Fruit fly (Drosophila melanogaster) whole organism, embryonic: ENCODE measurements around the gene mag.

Experiments used
- CG10147 ChIP-seq: fragments of 200-800 bp; sonication (Bioruptor generic); optimal IDR thresholded peaks from 2 replicates; lab custom pipeline; 2019; ENCODE audit warnings: missing biosample characterization, mild to moderate bottlenecking, missing genetic modification characterization, moderate library complexity
- CG10979 ChIP-seq: fragments of 200-800 bp; sonication (Bioruptor generic); optimal IDR thresholded peaks from 2 replicates; lab custom pipeline; 2018; ENCODE audit warnings: missing biosample characterization, mild to moderate bottlenecking, missing genetic modification characterization, moderate library complexity
- CG11085 ChIP-seq: fragments of 200-800 bp; sonication (Bioruptor generic); IDR thresholded peaks from 2 replicates; pipeline ENCODE4 v1.3.6; 2022; ENCODE audit warnings: missing biosample characterization, missing genetic modification characterization
- CG11504 ChIP-seq: fragments of 200-800 bp; sonication (Bioruptor generic); optimal IDR thresholded peaks from 3 replicates; lab custom pipeline; 2019; ENCODE audit warnings: missing biosample characterization, mild to moderate bottlenecking, missing genetic modification characterization, moderate library complexity
- CG11696 ChIP-seq: fragments of 200-800 bp; sonication (Bioruptor generic); IDR thresholded peaks from 2 replicates; pipeline ENCODE4 v1.3.6; 2022; ENCODE audit warnings: missing biosample characterization, missing genetic modification characterization
- CG13424 ChIP-seq: fragments of 200-800 bp; sonication (Bioruptor generic); optimal IDR thresholded peaks from 2 replicates; lab custom pipeline; 2019; ENCODE audit warnings: missing biosample characterization, mild to moderate bottlenecking, missing genetic modification characterization, moderate library complexity
- CG13775 ChIP-seq: fragments of 200-800 bp; sonication (Bioruptor generic); optimal IDR thresholded peaks from 3 replicates; lab custom pipeline; 2017; ENCODE audit warnings: missing biosample characterization, mild to moderate bottlenecking, missing genetic modification characterization
- CG14710 ChIP-seq: fragments of 200-800 bp; sonication (Bioruptor generic); optimal IDR thresholded peaks from 3 replicates; lab custom pipeline; 2019; ENCODE audit warnings: missing biosample characterization, mild to moderate bottlenecking, missing genetic modification characterization, moderate library complexity
- CG15073 ChIP-seq: fragments of 200-800 bp; sonication (Bioruptor generic); optimal IDR thresholded peaks from 2 replicates; lab custom pipeline; 2016; ENCODE audit warnings: missing biosample characterization, missing genetic modification characterization
- CG18262 ChIP-seq: fragments of 200-800 bp; optimal IDR thresholded peaks from 3 replicates; lab custom pipeline; 2019; ENCODE audit warnings: missing biosample characterization, mild to moderate bottlenecking, missing genetic modification characterization, moderate library complexity
- CG2120 ChIP-seq: fragments of 200-800 bp; sonication (Bioruptor generic); optimal IDR thresholded peaks from 3 replicates; lab custom pipeline; 2016; ENCODE audit warnings: missing biosample characterization, missing genetic modification characterization
- CG2678 ChIP-seq: fragments of 200-800 bp; sonication (Bioruptor generic); optimal IDR thresholded peaks from 3 replicates; lab custom pipeline; 2019; ENCODE audit warnings: missing biosample characterization, mild to moderate bottlenecking, missing genetic modification characterization, moderate library complexity
- CG4328 ChIP-seq: fragments of 200-800 bp; sonication (Bioruptor generic); optimal IDR thresholded peaks from 3 replicates; lab custom pipeline; 2017; ENCODE audit warnings: missing biosample characterization, missing genetic modification reagents, missing genetic modification characterization
- CG8924 ChIP-seq: fragments of 200-800 bp; optimal IDR thresholded peaks from 3 replicates; lab custom pipeline; 2019; ENCODE audit warnings: missing biosample characterization, mild to moderate bottlenecking, missing genetic modification characterization, moderate library complexity
- Camta ChIP-seq: fragments of 200-800 bp; sonication (Bioruptor generic); optimal IDR thresholded peaks from 2 replicates; lab custom pipeline; 2016; ENCODE audit warnings: missing biosample characterization, missing genetic modification characterization
- D19A ChIP-seq: fragments of 200-800 bp; optimal IDR thresholded peaks from 3 replicates; lab custom pipeline; 2019; ENCODE audit warnings: missing biosample characterization, mild to moderate bottlenecking, missing genetic modification characterization, moderate library complexity
- Dek ChIP-seq: fragments of 200-800 bp; sonication (Bioruptor generic); optimal IDR thresholded peaks from 3 replicates; lab custom pipeline; 2019; ENCODE audit warnings: missing biosample characterization, mild to moderate bottlenecking, missing genetic modification characterization, moderate library complexity
- Doc3 ChIP-seq: fragments of 200-800 bp; sonication (Bioruptor generic); IDR thresholded peaks from 3 replicates; pipeline ENCODE4 v1.3.6; 2022; ENCODE audit warnings: missing biosample characterization, missing genetic modification characterization; ENCODE audit not compliant: partially characterized antibody
- E2f1 ChIP-seq: fragments of 200-800 bp; sonication (Bioruptor generic); IDR thresholded peaks from 2 replicates; pipeline ENCODE4 v1.3.6; 2022; ENCODE audit warnings: missing biosample characterization, missing genetic modification characterization
- Elba2 ChIP-seq: fragments of 200-800 bp; sonication (Bioruptor generic); optimal IDR thresholded peaks from 3 replicates; lab custom pipeline; 2016; ENCODE audit warnings: missing biosample characterization, missing genetic modification characterization
- Fer1 ChIP-seq: fragments of 200-800 bp; sonication (Bioruptor generic); optimal IDR thresholded peaks from 2 replicates; lab custom pipeline; 2017; ENCODE audit warnings: missing biosample characterization, mild to moderate bottlenecking, missing genetic modification characterization
- MBD-R2 ChIP-seq: fragments of 200-800 bp; sonication (Bioruptor generic); IDR thresholded peaks from 2 replicates; pipeline ENCODE4 v1.3.6; 2022; ENCODE audit warnings: missing biosample characterization, missing genetic modification characterization
- Max ChIP-seq: fragments of 200-800 bp; sonication (Bioruptor generic); optimal IDR thresholded peaks from 2 replicates; lab custom pipeline; 2016; ENCODE audit warnings: missing biosample characterization, mild to moderate bottlenecking, missing genetic modification characterization
- Med ChIP-seq: fragments of 200-800 bp; sonication (Bioruptor generic); peaks from one replicate; lab custom pipeline; 2016; ENCODE audit warnings: missing biosample characterization, missing genetic modification characterization, mild to moderate bottlenecking, inconsistent platforms, moderate library complexity
- Meics ChIP-seq: fragments of 200-800 bp; sonication (Bioruptor generic); optimal IDR thresholded peaks from 2 replicates; lab custom pipeline; 2017; ENCODE audit warnings: missing biosample characterization, mild to moderate bottlenecking, missing genetic modification characterization
- Myb ChIP-seq: fragments of 200-800 bp; sonication (Bioruptor generic); optimal IDR thresholded peaks from 2 replicates; lab custom pipeline; 2016; ENCODE audit warnings: missing biosample characterization, missing genetic modification characterization
- Nf-YB ChIP-seq: fragments of 200-800 bp; sonication (Bioruptor generic); optimal IDR thresholded peaks from 3 replicates; lab custom pipeline; 2019; ENCODE audit warnings: missing biosample characterization, mild to moderate bottlenecking, missing genetic modification characterization, moderate library complexity
- Pdp1 ChIP-seq, 2 experiments: fragments of 200-800 bp; sonication (Bioruptor generic); optimal IDR thresholded peaks; 3 replicates each; lab custom pipeline; 2016; ENCODE audit warnings: missing biosample characterization in 2 of 2, missing genetic modification characterization in 2 of 2, mild to moderate bottlenecking in 1 of 2, moderate library complexity in 1 of 2
- Rfx ChIP-seq: fragments of 200-800 bp; sonication (Bioruptor generic); IDR thresholded peaks from 2 replicates; pipeline ENCODE4 v1.3.6; 2022; ENCODE audit warnings: missing biosample characterization, missing genetic modification characterization
- Sox100B ChIP-seq: fragments of 200-800 bp; sonication (Bioruptor generic); optimal IDR thresholded peaks from 3 replicates; lab custom pipeline; 2018; ENCODE audit warnings: missing biosample characterization, mild to moderate bottlenecking, missing genetic modification characterization
- Sox102F ChIP-seq: fragments of 200-800 bp; sonication (Bioruptor generic); optimal IDR thresholded peaks from 2 replicates; lab custom pipeline; 2018; ENCODE audit warnings: missing biosample characterization, mild to moderate bottlenecking, missing genetic modification characterization, moderate library complexity
- Xbp1 ChIP-seq: fragments of 200-800 bp; sonication (Bioruptor generic); optimal IDR thresholded peaks from 3 replicates; lab custom pipeline; 2016; ENCODE audit warnings: missing biosample characterization, mild to moderate bottlenecking, missing genetic modification characterization
- crc ChIP-seq: fragments of 200-800 bp; sonication (Bioruptor generic); optimal IDR thresholded peaks from 2 replicates; lab custom pipeline; 2016; ENCODE audit warnings: missing biosample characterization, missing genetic modification characterization
- croc ChIP-seq: fragments of 200-800 bp; sonication (Bioruptor generic); conservative IDR thresholded peaks from 3 replicates; pipeline ENCODE4 v1.3.6; 2022; ENCODE audit warnings: missing biosample characterization, missing genetic modification characterization
- ftz-f1 ChIP-seq: fragments of 200-800 bp; sonication (Bioruptor generic); optimal IDR thresholded peaks from 2 replicates; lab custom pipeline; 2016; ENCODE audit warnings: missing biosample characterization, missing genetic modification characterization
- gem ChIP-seq: fragments of 200-800 bp; sonication (Bioruptor generic); optimal IDR thresholded peaks from 2 replicates; lab custom pipeline; 2019; ENCODE audit warnings: missing biosample characterization, mild to moderate bottlenecking, missing genetic modification characterization, moderate library complexity
- grau ChIP-seq: fragments of 200-800 bp; optimal IDR thresholded peaks from 3 replicates; lab custom pipeline; 2019; ENCODE audit warnings: missing biosample characterization, mild to moderate bottlenecking, missing genetic modification characterization, moderate library complexity
- grn ChIP-seq: fragments of 200-800 bp; sonication (Bioruptor generic); optimal IDR thresholded peaks from 3 replicates; lab custom pipeline; 2017; ENCODE audit warnings: missing biosample characterization, missing genetic modification characterization
- inv ChIP-seq: fragments of 200-800 bp; sonication (Bioruptor generic); IDR thresholded peaks from 2 replicates; pipeline ENCODE4 v1.3.6; 2022; ENCODE audit warnings: missing biosample characterization, missing genetic modification characterization; ENCODE audit not compliant: partially characterized antibody
- lab ChIP-seq: fragments of 200-800 bp; sonication (Bioruptor generic); optimal IDR thresholded peaks from 3 replicates; lab custom pipeline; 2017; ENCODE audit warnings: missing biosample characterization, missing genetic modification characterization, mild to moderate bottlenecking, moderate library complexity, missing genetic modification reagents
- lmd ChIP-seq: fragments of 200-800 bp; sonication (Bioruptor generic); IDR thresholded peaks from 2 replicates; pipeline ENCODE4 v1.3.6; 2022; ENCODE audit warnings: missing biosample characterization, missing genetic modification characterization
- nmo ChIP-seq: fragments of 200-800 bp; sonication (Bioruptor generic); optimal IDR thresholded peaks from 2 replicates; lab custom pipeline; 2018; ENCODE audit warnings: missing biosample characterization, mild to moderate bottlenecking, missing genetic modification characterization, moderate library complexity
- onecut ChIP-seq: fragments of 200-800 bp; sonication (Bioruptor generic); IDR thresholded peaks from 2 replicates; pipeline ENCODE4 v1.3.6; 2022; ENCODE audit warnings: missing biosample characterization, missing genetic modification characterization
- ranshi ChIP-seq: fragments of 200-800 bp; sonication (Bioruptor generic); IDR thresholded peaks from 2 replicates; pipeline ENCODE4 v1.3.6; 2022; ENCODE audit warnings: missing biosample characterization, missing genetic modification characterization
- ro ChIP-seq: fragments of 200-800 bp; sonication (Bioruptor generic); IDR thresholded peaks from 2 replicates; pipeline ENCODE4 v1.3.6; 2022; ENCODE audit warnings: missing biosample characterization, missing genetic modification characterization
- sisA ChIP-seq: fragments of 200-800 bp; sonication (Bioruptor generic); IDR thresholded peaks from 2 replicates; pipeline ENCODE4 v1.3.6; 2022; ENCODE audit warnings: missing biosample characterization, missing genetic modification characterization
- stwl ChIP-seq: fragments of 200-800 bp; sonication (Bioruptor generic); optimal IDR thresholded peaks from 3 replicates; lab custom pipeline; 2018; ENCODE audit warnings: missing biosample characterization, mild to moderate bottlenecking, missing genetic modification characterization, moderate library complexity
- tll ChIP-seq, 2 experiments: fragments of 200-800 bp in 1 of 2; fragments of >200 bp in 1 of 2; sonication (Bioruptor generic) in 1 of 2; optimal IDR thresholded peaks; 2 replicates each; lab custom pipeline; 2017 to 2019; ENCODE audit warnings: missing biosample characterization in 2 of 2, missing genetic modification characterization in 2 of 2, mild to moderate bottlenecking in 1 of 2, moderate library complexity in 1 of 2
- trem ChIP-seq: fragments of 200-800 bp; optimal IDR thresholded peaks from 3 replicates; lab custom pipeline; 2019; ENCODE audit warnings: missing biosample characterization, mild to moderate bottlenecking, missing genetic modification characterization, moderate library complexity
- wek ChIP-seq: fragments of 200-800 bp; sonication (Bioruptor generic); optimal IDR thresholded peaks from 3 replicates; lab custom pipeline; 2018; ENCODE audit warnings: missing biosample characterization, mild to moderate bottlenecking, missing genetic modification characterization, moderate library complexity
- yki ChIP-seq: fragments of >200 bp; optimal IDR thresholded peaks from 3 replicates; lab custom pipeline; 2018

The mag gene

DNA sequence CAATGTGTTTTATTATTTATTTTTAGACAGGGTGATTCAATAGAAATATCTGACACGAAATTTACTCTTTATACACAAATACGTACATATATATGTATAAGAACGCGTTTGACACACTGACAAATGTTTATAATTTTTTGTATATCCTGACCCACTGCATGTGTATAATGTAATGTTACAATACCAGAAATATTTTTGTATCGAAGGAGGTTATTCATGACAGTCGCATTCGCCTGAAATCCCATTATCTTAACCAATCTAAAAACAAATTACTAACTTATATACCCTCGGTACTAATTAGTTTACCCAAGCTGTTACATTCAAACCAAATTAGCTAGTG, 33.7 kb downstream of the mag start (continued):
- TF ChIP-seq CG2678 (peak; percentile 63), CG14710 (tag; lab: Kevin White, UChicago) (no peak), ro (GFP tag; lab: Robert Waterston, UW) (no peak), sisA (GFP tag; lab: Robert Waterston, UW) (no peak), lmd (GFP tag; lab: Robert Waterston, UW) (peak; percentile 14; the same call in 1 of the 2 replicates), CG13424 (peak; percentile 3), Rfx (GFP tag; lab: Robert Waterston, UW) (peak; percentile 28; the same call in 1 of the 2 replicates), ranshi (no peak), crc (GFP tag; lab: Kevin White, UChicago) (peak; percentile 11), Camta (peak; percentile 22), CG2120 (peak; percentile 36), CG13775 (GFP tag; lab: Kevin White, UChicago) (peak; percentile 8), Xbp1 (GFP tag; lab: Kevin White, UChicago) (peak; percentile 9), CG11085 (GFP tag; lab: Robert Waterston, UW) (peak; percentile 18; the same call in 1 of the 2 replicates), E2f1 (GFP tag; lab: Robert Waterston, UW) (no peak), Sox100B (no peak), inv (GFP tag; lab: Robert Waterston, UW) (no peak), tll (GFP tag; optimal IDR thresholded peaks at IDR 0.05; lab: Kevin White, UChicago) (no peak), Max (no peak), Nf-YB (GFP tag; lab: Kevin White, UChicago) (peak; percentile 4), Med (GFP tag; lab: Kevin White, UChicago) (peak; percentile 64), trem (tag; lab: Kevin White, UChicago) (peak; percentile 6), MBD-R2 (GFP tag; lab: Robert Waterston, UW) (no peak), Elba2 (no peak), nmo (GFP tag; lab: Kevin White, UChicago) (peak; percentile 10), gem (tag; lab: Kevin White, UChicago) (peak; percentile 65), CG10147 (GFP tag; lab: Kevin White, UChicago) (peak; percentile 4), Pdp1 (GFP tag; optimal IDR thresholded peaks at IDR 0.05; lab: Kevin White, UChicago) (peak in 1 of 2 experiments; percentile 2), CG10979 (tag; lab: Kevin White, UChicago) (no peak), CG15073 (no peak), yki (no peak), stwl (peak; percentile 12), Meics (GFP tag; lab: Kevin White, UChicago) (peak; percentile 48), Doc3 (GFP tag; lab: Robert Waterston, UW) (no peak), lab (GFP tag; lab: Kevin White, UChicago) (peak; percentile 64), CG4328 (no peak), Fer1 (no peak), croc (no peak), Sox102F (GFP tag; lab: Kevin White, UChicago) (peak; percentile 39), CG8924 (peak; percentile 30), ftz-f1 (GFP tag; lab: Kevin White, UChicago) (no peak), grau (tag; lab: Kevin White, UChicago) (peak; percentile 54), wek (GFP tag; lab: Kevin White, UChicago) (no peak), Myb (GFP tag; lab: Kevin White, UChicago) (no peak), CG11504 (tag; lab: Kevin White, UChicago) (peak; percentile 41), onecut (GFP tag; lab: Robert Waterston, UW) (no peak), grn (GFP tag; lab: Kevin White, UChicago) (no peak), CG11696 (peak; percentile 63; the same call in 1 of the 2 replicates), CG18262 (tag; lab: Kevin White, UChicago) (peak; percentile 48), Dek (tag; lab: Kevin White, UChicago) (peak; percentile 30), D19A (tag; lab: Kevin White, UChicago) (no peak)
